Fruit fly (Drosophila melanogaster) whole organism, embryonic: ENCODE measurements around the gene Tg.

Source experiments
- B-H2 ChIP-seq: fragments of 200-800 bp; sonication (Bioruptor generic); optimal IDR thresholded peaks from 2 replicates; lab custom pipeline; 2018; ENCODE audit warnings: missing biosample characterization, mild to moderate bottlenecking, missing genetic modification characterization
- CG10431 ChIP-seq: fragments of 200-800 bp; sonication (Bioruptor generic); optimal IDR thresholded peaks from 3 replicates; lab custom pipeline; 2018; ENCODE audit warnings: missing biosample characterization, mild to moderate bottlenecking, missing genetic modification characterization
- CG10462 ChIP-seq: fragments of 200-800 bp; sonication (Bioruptor generic); optimal IDR thresholded peaks from 2 replicates; lab custom pipeline; 2016; ENCODE audit warnings: missing biosample characterization, missing genetic modification characterization
- CG12769 ChIP-seq: fragments of 200-800 bp; sonication (Bioruptor generic); optimal IDR thresholded peaks from 2 replicates; lab custom pipeline; 2019; ENCODE audit warnings: missing biosample characterization, mild to moderate bottlenecking, missing genetic modification characterization, moderate library complexity
- CG16815 ChIP-seq: fragments of 200-800 bp; sonication (Bioruptor generic); optimal IDR thresholded peaks from 3 replicates; lab custom pipeline; 2017; ENCODE audit warnings: missing biosample characterization, mild to moderate bottlenecking, missing genetic modification characterization
- CG18599 ChIP-seq: fragments of 200-800 bp; sonication (Bioruptor generic); optimal IDR thresholded peaks from 3 replicates; lab custom pipeline; 2017; ENCODE audit warnings: missing biosample characterization, missing genetic modification characterization, mild to moderate bottlenecking, moderate library complexity, missing genetic modification reagents
- CG18764 ChIP-seq: fragments of 200-800 bp; sonication (Bioruptor generic); optimal IDR thresholded peaks from 3 replicates; lab custom pipeline; 2016; ENCODE audit warnings: missing biosample characterization, missing genetic modification characterization
- CG2678 ChIP-seq: fragments of 200-800 bp; sonication (Bioruptor generic); optimal IDR thresholded peaks from 3 replicates; lab custom pipeline; 2019; ENCODE audit warnings: missing biosample characterization, mild to moderate bottlenecking, missing genetic modification characterization, moderate library complexity
- CG34376 ChIP-seq: fragments of 200-800 bp; sonication (Bioruptor generic); optimal IDR thresholded peaks from 2 replicates; lab custom pipeline; 2018; ENCODE audit warnings: missing biosample characterization, mild to moderate bottlenecking, missing genetic modification characterization
- CG4360 ChIP-seq: fragments of 200-800 bp; sonication (Bioruptor generic); IDR thresholded peaks from 2 replicates; pipeline ENCODE4 v1.3.6; 2022; ENCODE audit warnings: missing biosample characterization, missing genetic modification characterization
- CG6175 ChIP-seq: fragments of 200-800 bp; sonication (Bioruptor generic); IDR thresholded peaks from 3 replicates; pipeline ENCODE4 v1.3.6; 2022; ENCODE audit warnings: missing biosample characterization, missing genetic modification characterization
- CG6683 ChIP-seq: fragments of 200-800 bp; sonication (Bioruptor generic); optimal IDR thresholded peaks from 2 replicates; lab custom pipeline; 2017; ENCODE audit warnings: missing biosample characterization, mild to moderate bottlenecking, missing genetic modification characterization, missing genetic modification reagents
- CG7928 ChIP-seq: fragments of 200-800 bp; sonication (Bioruptor generic); optimal IDR thresholded peaks from 2 replicates; lab custom pipeline; 2017; ENCODE audit warnings: missing biosample characterization, mild to moderate bottlenecking, missing genetic modification characterization
- CG7963 ChIP-seq: fragments of 200-800 bp; sonication (Bioruptor generic); IDR thresholded peaks from 3 replicates; pipeline ENCODE4 v1.3.6; 2022; ENCODE audit warnings: missing biosample characterization, missing genetic modification characterization; ENCODE audit not compliant: partially characterized antibody
- CG9797 ChIP-seq: fragments of 200-800 bp; sonication (Bioruptor generic); optimal IDR thresholded peaks from 3 replicates; lab custom pipeline; 2018; ENCODE audit warnings: missing biosample characterization, mild to moderate bottlenecking, missing genetic modification characterization
- CHES-1-like ChIP-seq: fragments of 200-800 bp; sonication (Bioruptor generic); optimal IDR thresholded peaks from 2 replicates; lab custom pipeline; 2016; ENCODE audit warnings: missing biosample characterization, missing genetic modification characterization
- Chrac-16 ChIP-seq: fragments of 200-800 bp; sonication (Bioruptor generic); optimal IDR thresholded peaks from 3 replicates; lab custom pipeline; 2016; ENCODE audit warnings: missing biosample characterization, missing genetic modification characterization
- Ets65A ChIP-seq: fragments of 200-800 bp; sonication (Bioruptor generic); peaks from one replicate; lab custom pipeline; 2016; ENCODE audit warnings: missing biosample characterization, missing genetic modification characterization
- GATAe ChIP-seq: fragments of 200-800 bp; sonication (Bioruptor generic); conservative IDR thresholded peaks from 2 replicates; pipeline ENCODE4 v1.3.6; 2022; ENCODE audit warnings: missing biosample characterization, missing genetic modification characterization
- Gug ChIP-seq: fragments of 200-800 bp; sonication (Bioruptor generic); IDR thresholded peaks from 4 replicates; pipeline ENCODE4 v1.3.6; 2022; ENCODE audit warnings: missing biosample characterization, missing genetic modification characterization
- H2.0 ChIP-seq: fragments of 200-800 bp; sonication (Bioruptor generic); IDR thresholded peaks from 2 replicates; pipeline ENCODE4 v1.3.6; 2022; ENCODE audit warnings: missing biosample characterization, missing genetic modification characterization
- Pdp1 ChIP-seq, 2 experiments: fragments of 200-800 bp; sonication (Bioruptor generic); optimal IDR thresholded peaks; 3 replicates each; lab custom pipeline; 2016; ENCODE audit warnings: missing biosample characterization in 2 of 2, missing genetic modification characterization in 2 of 2, mild to moderate bottlenecking in 1 of 2, moderate library complexity in 1 of 2
- Poxn ChIP-seq: fragments of 200-800 bp; sonication (Bioruptor generic); IDR thresholded peaks from 2 replicates; pipeline ENCODE4 v1.3.6; 2022; ENCODE audit warnings: missing biosample characterization, missing genetic modification characterization
- Rx ChIP-seq: fragments of 200-800 bp; sonication (Bioruptor generic); IDR thresholded peaks from 2 replicates; pipeline ENCODE4 v1.3.6; 2022; ENCODE audit warnings: missing biosample characterization, missing genetic modification characterization
- Sin3A ChIP-seq: fragments of >200 bp; optimal IDR thresholded peaks from 2 replicates; lab custom pipeline; 2018
- Sry-β ChIP-seq: fragments of 200-800 bp; sonication (Bioruptor generic); optimal IDR thresholded peaks from 2 replicates; lab custom pipeline; 2018; ENCODE audit warnings: missing biosample characterization, mild to moderate bottlenecking, missing genetic modification characterization, moderate library complexity
- Sry-δ ChIP-seq: fragments of 200-800 bp; sonication (Bioruptor generic); optimal IDR thresholded peaks from 2 replicates; lab custom pipeline; 2016; ENCODE audit warnings: missing biosample characterization, missing genetic modification characterization
- Stat92E ChIP-seq, 3 experiments: fragments of >200 bp in 2 of 3; fragments of 200-800 bp in 1 of 3; sonication (Bioruptor generic) in 1 of 3; optimal IDR thresholded peaks; 2 replicates each; lab custom pipeline; 2017 to 2019; ENCODE audit warnings: missing biosample characterization in 3 of 3, missing genetic modification characterization in 3 of 3, mild to moderate bottlenecking in 1 of 3, moderate library complexity in 1 of 3
- ash1 ChIP-seq: fragments of 200-800 bp; sonication (Bioruptor generic); optimal IDR thresholded peaks from 2 replicates; lab custom pipeline; 2018; ENCODE audit warnings: missing biosample characterization, mild to moderate bottlenecking, missing genetic modification characterization
- ato ChIP-seq: fragments of 200-800 bp; sonication (Bioruptor generic); IDR thresholded peaks from 2 replicates; pipeline ENCODE4 v1.3.6; 2022; ENCODE audit warnings: missing biosample characterization, missing genetic modification characterization; ENCODE audit not compliant: partially characterized antibody
- bbx ChIP-seq: fragments of 200-800 bp; sonication (Bioruptor generic); IDR thresholded peaks from 2 replicates; pipeline ENCODE4 v1.3.6; 2022; ENCODE audit warnings: missing biosample characterization, missing genetic modification characterization; ENCODE audit not compliant: partially characterized antibody
- bsh ChIP-seq, 2 experiments: fragments of 200-800 bp; sonication (Bioruptor generic); optimal IDR thresholded peaks; 2 replicates each; lab custom pipeline; 2017 to 2018; ENCODE audit warnings: mild to moderate bottlenecking in 2 of 2, missing biosample characterization in 2 of 2, missing genetic modification characterization in 2 of 2, moderate library complexity in 1 of 2
- chif ChIP-seq, 2 experiments: fragments of 200-800 bp; sonication (Bioruptor generic); optimal IDR thresholded peaks; 3 replicates each; lab custom pipeline; 2016; ENCODE audit warnings: missing biosample characterization in 2 of 2, missing genetic modification characterization in 2 of 2
- eve ChIP-seq, 2 experiments: fragments of >200 bp; optimal IDR thresholded peaks; 2 replicates each; lab custom pipeline; 2017; ENCODE audit warnings: missing biosample characterization in 2 of 2, missing genetic modification characterization in 2 of 2
- exex ChIP-seq: fragments of 200-800 bp; sonication (Bioruptor generic); optimal IDR thresholded peaks from 4 replicates; lab custom pipeline; 2018; ENCODE audit warnings: missing biosample characterization, mild to moderate bottlenecking, missing genetic modification characterization, moderate library complexity
- gcm2 ChIP-seq: fragments of 200-800 bp; sonication (Bioruptor generic); optimal IDR thresholded peaks from 2 replicates; lab custom pipeline; 2016; ENCODE audit warnings: missing biosample characterization, missing genetic modification characterization
- grau ChIP-seq: fragments of 200-800 bp; optimal IDR thresholded peaks from 3 replicates; lab custom pipeline; 2019; ENCODE audit warnings: missing biosample characterization, mild to moderate bottlenecking, missing genetic modification characterization, moderate library complexity
- kni ChIP-seq: fragments of 200-800 bp; sonication (Bioruptor generic); optimal IDR thresholded peaks from 3 replicates; lab custom pipeline; 2017; ENCODE audit warnings: mild to moderate bottlenecking, missing biosample characterization, missing genetic modification reagents, missing genetic modification characterization
- nerfin-1 ChIP-seq: fragments of 200-800 bp; sonication (Bioruptor generic); optimal IDR thresholded peaks from 3 replicates; lab custom pipeline; 2019; ENCODE audit warnings: missing biosample characterization, mild to moderate bottlenecking, missing genetic modification characterization, moderate library complexity
- onecut ChIP-seq: fragments of 200-800 bp; sonication (Bioruptor generic); IDR thresholded peaks from 2 replicates; pipeline ENCODE4 v1.3.6; 2022; ENCODE audit warnings: missing biosample characterization, missing genetic modification characterization
- pita ChIP-seq: fragments of 200-800 bp; sonication (Bioruptor generic); optimal IDR thresholded peaks from 2 replicates; lab custom pipeline; 2017; ENCODE audit warnings: missing biosample characterization, mild to moderate bottlenecking, missing genetic modification characterization
- rib ChIP-seq: fragments of 200-800 bp; sonication (Bioruptor generic); IDR thresholded peaks from 2 replicates; pipeline ENCODE4 v1.3.6; 2022; ENCODE audit warnings: missing biosample characterization, missing genetic modification characterization
- sens ChIP-seq: fragments of 200-800 bp; sonication (Bioruptor generic); peaks from one replicate; lab custom pipeline; 2016; ENCODE audit warnings: missing biosample characterization, missing genetic modification characterization
- tgo ChIP-seq: fragments of 200-800 bp; sonication (Bioruptor generic); IDR thresholded peaks from 3 replicates; pipeline ENCODE4 v1.3.6; 2022; ENCODE audit warnings: missing biosample characterization, missing genetic modification characterization
- tin ChIP-seq: fragments of 200-800 bp; sonication (Bioruptor generic); optimal IDR thresholded peaks from 3 replicates; lab custom pipeline; 2016; ENCODE audit warnings: missing biosample characterization, missing genetic modification characterization
- tna ChIP-seq: fragments of 200-800 bp; sonication (Bioruptor generic); IDR thresholded peaks from 2 replicates; pipeline ENCODE4 v1.3.6; 2022; ENCODE audit warnings: missing biosample characterization, missing genetic modification characterization; ENCODE audit not compliant: partially characterized antibody
- yki ChIP-seq: fragments of >200 bp; optimal IDR thresholded peaks from 3 replicates; lab custom pipeline; 2018
- z ChIP-seq: fragments of 200-800 bp; sonication (Bioruptor generic); IDR thresholded peaks from 3 replicates; pipeline ENCODE4 v1.3.6; 2022; ENCODE audit warnings: missing biosample characterization, missing genetic modification characterization
- zen2 ChIP-seq: fragments of 200-800 bp; sonication (Bioruptor generic); IDR thresholded peaks from 3 replicates; pipeline ENCODE4 v1.3.6; 2022; ENCODE audit warnings: missing biosample characterization, missing genetic modification characterization; ENCODE audit not compliant: partially characterized antibody

Gene Tg

dm6 chr2L:7997290-7998079 lies 13.7 kb upstream of the Tg start (continued):
- no peak for TF ChIP-seq eve (GFP tag; optimal IDR thresholded peaks at IDR 0.05; lab: Kevin White, UChicago)
- TF ChIP-seq grau = peak; percentile 31
- TF ChIP-seq tin = peak; percentile 1
- peak; percentile 33 for TF ChIP-seq Ets65A (GFP tag; lab: Kevin White, UChicago)
- TF ChIP-seq, all 482 proteins: peak for 51

DNA sequence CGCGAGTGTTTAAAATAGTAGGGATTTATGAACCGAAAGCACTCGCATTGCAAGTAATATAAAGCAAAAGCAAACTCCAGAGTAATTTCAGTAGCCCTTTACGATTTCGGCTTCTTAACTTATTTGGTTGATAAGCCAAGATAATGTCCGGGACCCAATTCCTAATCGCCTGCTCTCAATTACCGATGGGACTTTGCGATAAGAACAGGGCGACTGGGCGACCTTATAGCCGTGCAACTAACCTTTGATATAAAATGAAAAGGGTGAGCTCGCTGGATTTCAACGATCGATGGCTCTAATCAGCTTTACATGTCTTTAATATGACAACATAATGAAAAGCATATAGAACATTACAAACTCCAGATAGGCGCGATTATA lies 13.1 kb upstream of the Tg start, which contains the start of gene CG7227:
TSS of gene CG7227 (minus strand) at position 72 of the 378 bp plus-strand sequence.
- no peak for TF ChIP-seq H2.0 (GFP tag; lab: Robert Waterston, UW)
- no peak for TF ChIP-seq zen2 (GFP tag; lab: Robert Waterston, UW)
- TF ChIP-seq bsh (GFP tag; optimal IDR thresholded peaks at IDR 0.05; lab: Kevin White, UChicago) = no peak
- no peak for TF ChIP-seq Sry-β (GFP tag; lab: Kevin White, UChicago)
- TF ChIP-seq Stat92E (GFP tag; optimal IDR thresholded peaks at IDR 0.05; lab: Kevin White, UChicago) = no peak
- TF ChIP-seq z (GFP tag; lab: Robert Waterston, UW) = no peak
- no peak for TF ChIP-seq Poxn (GFP tag; lab: Robert Waterston, UW)
- no peak for TF ChIP-seq Sin3A (lab: Kevin White, UChicago)
- no peak for TF ChIP-seq Gug (GFP tag; lab: Robert Waterston, UW)
- no peak for TF ChIP-seq CG7928 (GFP tag; lab: Kevin White, UChicago)
- TF ChIP-seq Rx (GFP tag; lab: Robert Waterston, UW) = no peak
- no peak for TF ChIP-seq CG7963 (GFP tag; lab: Robert Waterston, UW)
- TF ChIP-seq ash1 = no peak
- peak; percentile 24 for TF ChIP-seq CG12769 (tag; lab: Kevin White, UChicago)
- peak; percentile 3 for TF ChIP-seq kni (GFP tag; lab: Kevin White, UChicago)
- no peak for TF ChIP-seq pita (GFP tag; lab: Kevin White, UChicago)
- TF ChIP-seq Pdp1 (GFP tag; optimal IDR thresholded peaks at IDR 0.05; lab: Kevin White, UChicago) = no peak
- no peak for TF ChIP-seq CG18599 (GFP tag; lab: Kevin White, UChicago)
- TF ChIP-seq bbx (GFP tag; lab: Robert Waterston, UW) = no peak
- no peak for TF ChIP-seq CG9797 (GFP tag; lab: Kevin White, UChicago)
- peak; percentile 55 for TF ChIP-seq sens (GFP tag; lab: Kevin White, UChicago)
- no peak for TF ChIP-seq CG4360
- peak; percentile 71 for TF ChIP-seq CG34376 (GFP tag; lab: Kevin White, UChicago)
- TF ChIP-seq ato = no peak
- no peak for TF ChIP-seq CG16815 (GFP tag; lab: Kevin White, UChicago)
- TF ChIP-seq CHES-1-like (GFP tag; lab: Kevin White, UChicago) = no peak
- TF ChIP-seq exex = peak; percentile 97
- TF ChIP-seq gcm2 (GFP tag; lab: Kevin White, UChicago) = no peak
- no peak for TF ChIP-seq CG10431 (GFP tag; lab: Kevin White, UChicago)
- 0 out of 2 replicates have a peak, but pooled peaks have one; percentile 1 for TF ChIP-seq onecut (GFP tag; lab: Robert Waterston, UW)
- TF ChIP-seq Chrac-16 (GFP tag; lab: Kevin White, UChicago) = no peak
- TF ChIP-seq CG6683 (GFP tag; lab: Kevin White, UChicago) = no peak
- TF ChIP-seq GATAe (GFP tag; lab: Robert Waterston, UW) = 0 out of 2 replicates have a peak, but pooled peaks have one; percentile 11
- TF ChIP-seq yki (lab: Kevin White, UChicago) = no peak
- no peak for TF ChIP-seq CG6175 (GFP tag; lab: Robert Waterston, UW)
- no peak for TF ChIP-seq B-H2 (GFP tag; lab: Kevin White, UChicago)
- TF ChIP-seq rib (GFP tag; lab: Robert Waterston, UW) = no peak
- no peak for TF ChIP-seq nerfin-1
- no peak for TF ChIP-seq tna
- TF ChIP-seq CG18764 (GFP tag; lab: Kevin White, UChicago) = no peak
- TF ChIP-seq CG2678 = no peak
- no peak for TF ChIP-seq tgo (GFP tag; lab: Robert Waterston, UW)
- no peak for TF ChIP-seq chif (GFP tag; optimal IDR thresholded peaks at IDR 0.05; lab: Kevin White, UChicago)
- no peak for TF ChIP-seq CG10462 (GFP tag; lab: Kevin White, UChicago)
- no peak for TF ChIP-seq Sry-δ (GFP tag; lab: Kevin White, UChicago)
